Fruit fly (Drosophila melanogaster) whole organism, pupa: Measurements from ENCODE around the gene Atx2.
A peak's percentile ranks its signal among the peaks of the same experiment; 100 is the strongest.

ENCODE experiments used
- CG10348 ChIP-seq: fragments of 200-800 bp; sonication (Bioruptor generic); IDR thresholded peaks from 2 replicates; pipeline ENCODE4 v1.3.6; 2022; ENCODE audit warnings: missing biosample characterization, missing genetic modification characterization
- CG12605 ChIP-seq: fragments of 200-800 bp; sonication (Bioruptor generic); IDR thresholded peaks from 2 replicates; pipeline ENCODE4 v1.3.6; 2022; ENCODE audit warnings: missing biosample characterization, missing genetic modification characterization
- CG13204 ChIP-seq: fragments of 200-800 bp; sonication (Bioruptor generic); optimal IDR thresholded peaks from 2 replicates; lab custom pipeline; 2018; ENCODE audit warnings: missing biosample characterization, mild to moderate bottlenecking, missing genetic modification characterization, moderate library complexity
- CG14655 ChIP-seq: fragments of 200-800 bp; sonication (Bioruptor generic); optimal IDR thresholded peaks from 3 replicates; lab custom pipeline; 2017; ENCODE audit warnings: mild to moderate bottlenecking, missing biosample characterization, missing genetic modification reagents, missing genetic modification characterization
- CG15710 ChIP-seq: fragments of 200-800 bp; sonication (Bioruptor generic); optimal IDR thresholded peaks from 2 replicates; lab custom pipeline; 2018; ENCODE audit warnings: missing biosample characterization, mild to moderate bottlenecking, missing genetic modification characterization, moderate library complexity
- CG17806 ChIP-seq: fragments of 200-800 bp; sonication (Bioruptor generic); optimal IDR thresholded peaks from 2 replicates; lab custom pipeline; 2018; ENCODE audit warnings: missing biosample characterization, mild to moderate bottlenecking, missing genetic modification characterization, moderate library complexity
- CG32121 ChIP-seq: fragments of 200-800 bp; sonication (Bioruptor generic); IDR thresholded peaks from 2 replicates; pipeline ENCODE4 v1.3.6; 2022; ENCODE audit warnings: missing biosample characterization, missing genetic modification characterization
- CG34367 ChIP-seq: fragments of 200-800 bp; sonication (Bioruptor generic); optimal IDR thresholded peaks from 2 replicates; lab custom pipeline; 2018; ENCODE audit warnings: missing biosample characterization, mild to moderate bottlenecking, missing genetic modification characterization
- CG4496 ChIP-seq: fragments of 200-800 bp; sonication (Bioruptor generic); IDR thresholded peaks from 3 replicates; pipeline ENCODE4 v1.3.6; 2022; ENCODE audit warnings: missing biosample characterization, missing genetic modification characterization
- CG8159 ChIP-seq: fragments of 200-800 bp; sonication (Bioruptor generic); optimal IDR thresholded peaks from 3 replicates; lab custom pipeline; 2018; ENCODE audit warnings: missing biosample characterization, mild to moderate bottlenecking, missing genetic modification characterization, moderate library complexity
- CG8301 ChIP-seq: fragments of 200-800 bp; sonication (Bioruptor generic); optimal IDR thresholded peaks from 2 replicates; lab custom pipeline; 2018; ENCODE audit warnings: missing biosample characterization, mild to moderate bottlenecking, missing genetic modification characterization
- CG9948 ChIP-seq: fragments of 200-800 bp; sonication (Bioruptor generic); optimal IDR thresholded peaks from 2 replicates; lab custom pipeline; 2018; ENCODE audit warnings: missing biosample characterization, mild to moderate bottlenecking, missing genetic modification characterization, moderate library complexity
- D1 ChIP-seq: fragments of 200-800 bp; sonication (Bioruptor generic); optimal IDR thresholded peaks from 2 replicates; lab custom pipeline; 2018; ENCODE audit warnings: missing biosample characterization, mild to moderate bottlenecking, missing genetic modification characterization, moderate library complexity
- EcR ChIP-seq: fragments of 200-800 bp; sonication (Bioruptor generic); optimal IDR thresholded peaks from 3 replicates; lab custom pipeline; 2019; ENCODE audit warnings: missing biosample characterization, missing genetic modification characterization, mild to moderate bottlenecking, moderate library complexity, missing genetic modification reagents
- Ets98B ChIP-seq: fragments of 200-800 bp; sonication (Bioruptor generic); IDR thresholded peaks from 2 replicates; pipeline ENCODE4 v1.3.6; 2022; ENCODE audit warnings: missing biosample characterization, missing genetic modification characterization
- Pif1A ChIP-seq: fragments of 200-800 bp; sonication (Bioruptor generic); optimal IDR thresholded peaks from 3 replicates; lab custom pipeline; 2016; ENCODE audit warnings: missing biosample characterization, missing genetic modification characterization
- Pif1B ChIP-seq: fragments of 200-800 bp; sonication (Bioruptor generic); optimal IDR thresholded peaks from 3 replicates; lab custom pipeline; 2016; ENCODE audit warnings: missing biosample characterization, missing genetic modification characterization
- Snoo ChIP-seq: fragments of 200-800 bp; sonication (Bioruptor generic); optimal IDR thresholded peaks from 3 replicates; lab custom pipeline; 2017; ENCODE audit warnings: missing biosample characterization, mild to moderate bottlenecking, missing genetic modification characterization, inconsistent platforms
- fd96Ca ChIP-seq: fragments of 200-800 bp; sonication (Bioruptor generic); IDR thresholded peaks from 3 replicates; pipeline ENCODE4 v1.3.6; 2022; ENCODE audit warnings: missing biosample characterization, missing genetic modification characterization
- gl ChIP-seq: fragments of 200-800 bp; sonication (Bioruptor generic); optimal IDR thresholded peaks from 2 replicates; lab custom pipeline; 2018; ENCODE audit warnings: missing biosample characterization, mild to moderate bottlenecking, missing genetic modification characterization
- rn ChIP-seq: fragments of 200-800 bp; sonication (Bioruptor generic); IDR thresholded peaks from 2 replicates; pipeline ENCODE4 v1.3.6; 2022; ENCODE audit warnings: missing biosample characterization, missing genetic modification characterization

Gene Atx2

dm6 chr3R:15406393-15406792 is 1.8 kb upstream of the Atx2 start:
- TF ChIP-seq fd96Ca (GFP tag; lab: Robert Waterston, UW) (no peak), CG4496 (GFP tag; lab: Robert Waterston, UW) (no peak)
- TF ChIP-seq, all 21 proteins: peak for 0

DNA sequence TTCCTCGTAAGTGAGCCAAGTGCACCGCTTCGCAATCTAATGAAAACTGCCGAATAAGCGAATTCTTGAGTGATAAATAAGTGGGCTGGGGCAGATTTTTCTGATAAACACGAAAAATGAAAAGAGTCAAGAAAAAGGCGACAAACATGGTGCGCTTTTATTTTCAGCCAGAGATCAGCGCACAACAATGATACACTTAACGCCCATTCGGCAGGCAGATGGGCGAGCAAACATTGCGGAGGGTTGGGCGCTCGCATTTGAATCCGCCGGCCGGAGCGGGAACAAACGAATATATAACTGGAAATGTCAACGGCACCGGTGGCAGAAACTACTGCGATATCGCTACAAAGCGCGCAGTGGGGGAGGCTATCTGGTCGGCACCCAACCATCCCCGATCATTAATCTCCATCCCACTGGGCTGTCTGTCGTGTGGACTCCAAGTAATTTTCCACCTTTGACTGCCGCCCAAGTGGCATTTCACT is 1.2 kb upstream of the Atx2 start, which contains the start of gene CG6125:
Gene CG6125, minus strand, starts transcription at position 51 of the 482 bp plus-strand sequence.
- TF ChIP-seq Ets98B (GFP tag; lab: Robert Waterston, UW) (no peak), CG13204 (GFP tag; lab: Kevin White, UChicago) (no peak), CG8159 (no peak), Snoo (no peak), CG9948 (no peak), CG34367 (tag; lab: Kevin White, UChicago) (no peak), Pif1B (GFP tag; lab: Kevin White, UChicago) (no peak), CG10348 (GFP tag; lab: Robert Waterston, UW) (no peak), CG14655 (GFP tag; lab: Kevin White, UChicago) (no peak), gl (tag; lab: Kevin White, UChicago) (no peak), CG4496 (GFP tag; lab: Robert Waterston, UW) (no peak), CG12605 (no peak), CG17806 (tag; lab: Kevin White, UChicago) (no peak), CG8301 (no peak), CG32121 (GFP tag; lab: Robert Waterston, UW) (no peak), EcR (no peak), fd96Ca (GFP tag; lab: Robert Waterston, UW) (no peak), D1 (tag; lab: Kevin White, UChicago) (no peak), rn (no peak), CG15710 (no peak)

DNA sequence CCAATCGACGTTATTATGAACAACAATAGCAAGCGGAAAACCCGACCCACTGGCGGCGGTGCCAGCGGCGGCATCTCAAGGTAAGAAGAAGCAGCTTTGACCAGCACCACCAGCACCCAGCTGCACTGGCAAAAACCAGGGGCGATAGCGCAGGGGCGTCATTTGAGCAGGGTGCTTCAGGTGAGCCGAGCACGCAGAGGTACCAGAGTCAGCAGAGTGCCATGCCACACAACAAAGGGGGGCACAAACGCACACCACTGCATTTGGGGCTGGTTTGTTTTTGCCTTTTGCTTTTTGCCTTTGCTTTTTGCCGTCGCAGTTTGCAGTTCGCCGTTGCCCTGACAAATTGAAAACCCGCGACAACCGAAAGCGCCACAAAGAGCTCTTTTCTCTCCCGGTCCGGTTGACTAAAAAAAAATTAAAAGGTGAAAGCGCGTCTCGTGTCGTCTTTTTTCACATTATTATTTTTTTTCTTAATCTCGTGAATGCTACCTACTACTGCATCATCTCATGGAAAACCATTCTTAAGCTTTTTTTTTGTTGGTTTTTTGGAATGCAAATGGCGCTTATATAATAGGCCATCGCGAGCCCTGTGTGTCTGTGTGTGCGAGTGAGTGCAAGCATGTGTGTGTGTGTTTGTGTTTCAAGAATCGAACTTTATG is 1.0 kb downstream of the Atx2 start:
- TF ChIP-seq CG34367 (tag; lab: Kevin White, UChicago) (no peak), CG32121 (GFP tag; lab: Robert Waterston, UW) (peak; percentile 69), CG12605 (no peak), CG14655 (GFP tag; lab: Kevin White, UChicago) (peak; percentile 16), CG9948 (no peak), CG8159 (no peak), CG13204 (GFP tag; lab: Kevin White, UChicago) (peak; percentile 27), CG10348 (GFP tag; lab: Robert Waterston, UW) (0 out of 2 replicates have a peak, but pooled peaks have one; percentile 17), fd96Ca (GFP tag; lab: Robert Waterston, UW) (peak; percentile 75), Pif1B (GFP tag; lab: Kevin White, UChicago) (peak; percentile 0), rn (peak; percentile 54; the same call in 1 of the 2 replicates), Ets98B (GFP tag; lab: Robert Waterston, UW) (peak; percentile 74; the same call in 1 of the 2 replicates), Pif1A (GFP tag; lab: Kevin White, UChicago) (peak; percentile 29), EcR (no peak)

dm6 chr3R:15409772-15410688 is 1.8 kb downstream of the Atx2 start:
- TF ChIP-seq EcR (no peak), rn (peak; percentile 10; the same call in 1 of the 2 replicates), CG13204 (GFP tag; lab: Kevin White, UChicago) (no peak), CG4496 (GFP tag; lab: Robert Waterston, UW) (peak; percentile 71; the same call in 2 of the 3 replicates), CG34367 (tag; lab: Kevin White, UChicago) (no peak), D1 (tag; lab: Kevin White, UChicago) (no peak), CG17806 (tag; lab: Kevin White, UChicago) (no peak), CG14655 (GFP tag; lab: Kevin White, UChicago) (peak; percentile 19), Ets98B (GFP tag; lab: Robert Waterston, UW) (peak; percentile 62), CG15710 (no peak), CG32121 (GFP tag; lab: Robert Waterston, UW) (peak; percentile 24; the same call in 1 of the 2 replicates), CG8159 (peak; percentile 9), gl (tag; lab: Kevin White, UChicago) (no peak), CG10348 (GFP tag; lab: Robert Waterston, UW) (no peak), CG12605 (no peak), Pif1A (GFP tag; lab: Kevin White, UChicago) (no peak), fd96Ca (GFP tag; lab: Robert Waterston, UW) (peak; percentile 73; the same call in 1 of the 3 replicates), CG8301 (no peak), Snoo (peak; percentile 28), Pif1B (GFP tag; lab: Kevin White, UChicago) (no peak), CG9948 (no peak)
